Worm (Caenorhabditis elegans) whole organism, early embryonic: ENCODE measurements around the gene sri-7.
A peak's percentile ranks its signal among the peaks of the same experiment; 100 is the strongest.

Source experiments
- B0310.2 ChIP-seq: sonication (generic microtip); optimal IDR thresholded peaks from 2 replicates; lab custom pipeline; 2016; ENCODE audit warnings: mild to moderate bottlenecking, missing genetic modification characterization, missing compliant biosample characterization
- F13C5.2 ChIP-seq: sonication (generic microtip); optimal IDR thresholded peaks from 2 replicates; lab custom pipeline; 2017; ENCODE audit warnings: mild to moderate bottlenecking, missing genetic modification characterization, inconsistent platforms, missing compliant biosample characterization
- aly-1 ChIP-seq: sonication (generic microtip); optimal IDR thresholded peaks from 2 replicates; lab custom pipeline; 2016; ENCODE audit warnings: missing genetic modification characterization, missing compliant biosample characterization
- ama-1 ChIP-seq: fragments of 150-350 bp; optimal IDR thresholded peaks from 2 replicates; lab custom pipeline; 2014
- ceh-13 ChIP-seq: fragments of 200-800 bp; sonication (Bioruptor generic); optimal IDR thresholded peaks from 2 replicates; lab custom pipeline; 2018; ENCODE audit warnings: mild to moderate bottlenecking, missing genetic modification characterization, missing compliant biosample characterization
- ceh-36 ChIP-seq: sonication (generic microtip); optimal IDR thresholded peaks from 2 replicates; lab custom pipeline; 2016; ENCODE audit warnings: missing genetic modification characterization, inconsistent platforms, missing compliant biosample characterization
- ets-7 ChIP-seq: sonication (generic microtip); optimal IDR thresholded peaks from 2 replicates; lab custom pipeline; 2016; ENCODE audit warnings: missing genotype, missing genetic modification characterization, missing compliant biosample characterization
- flt-1 ChIP-seq: fragments of 200-800 bp; sonication (Bioruptor generic); IDR thresholded peaks from 2 replicates; pipeline ENCODE4 v1.3.6; 2022; ENCODE audit warnings: missing genetic modification characterization, missing compliant biosample characterization
- hmbx-1 ChIP-seq: sonication (generic microtip); optimal IDR thresholded peaks from 2 replicates; lab custom pipeline; 2016; ENCODE audit warnings: mild to moderate bottlenecking, missing genetic modification characterization, missing compliant biosample characterization
- hmg-4 ChIP-seq: fragments of 200-800 bp; sonication (Bioruptor generic); optimal IDR thresholded peaks from 2 replicates; lab custom pipeline; 2018; ENCODE audit warnings: mild to moderate bottlenecking, missing genetic modification characterization, missing compliant biosample characterization
- hnd-1 ChIP-seq: sonication (generic microtip); optimal IDR thresholded peaks from 2 replicates; lab custom pipeline; 2016; ENCODE audit warnings: missing genetic modification characterization, missing compliant biosample characterization
- pes-1 ChIP-seq: fragments of 200-800 bp; sonication (Bioruptor generic); IDR thresholded peaks from 2 replicates; pipeline ENCODE4 v1.3.6; 2022; ENCODE audit warnings: missing genetic modification reagents, missing genetic modification characterization, missing compliant biosample characterization
- scrt-1 ChIP-seq: fragments of 200-800 bp; sonication (Bioruptor generic); IDR thresholded peaks from 2 replicates; pipeline ENCODE4 v1.3.6; 2022; ENCODE audit warnings: missing genetic modification characterization, missing compliant biosample characterization
- sea-1 ChIP-seq: fragments of 200-800 bp; sonication (Bioruptor generic); conservative IDR thresholded peaks from 2 replicates; pipeline ENCODE4 v1.3.6; 2022; ENCODE audit warnings: missing genetic modification characterization, missing compliant biosample characterization
- tbx-11 ChIP-seq: fragments of 200-800 bp; sonication (Bioruptor generic); IDR thresholded peaks from 2 replicates; pipeline ENCODE4 v1.3.6; 2022; ENCODE audit warnings: missing genetic modification characterization, missing compliant biosample characterization
- tbx-37 ChIP-seq: fragments of 200-800 bp; sonication (Bioruptor generic); conservative IDR thresholded peaks from 2 replicates; pipeline ENCODE4 v1.3.6; 2022; ENCODE audit warnings: missing genetic modification reagents, missing genetic modification characterization, missing compliant biosample characterization
- tra-4 ChIP-seq: sonication (generic microtip); optimal IDR thresholded peaks from 2 replicates; lab custom pipeline; 2017; ENCODE audit warnings: missing genetic modification characterization, missing compliant biosample characterization

sri-7 gene

DNA sequence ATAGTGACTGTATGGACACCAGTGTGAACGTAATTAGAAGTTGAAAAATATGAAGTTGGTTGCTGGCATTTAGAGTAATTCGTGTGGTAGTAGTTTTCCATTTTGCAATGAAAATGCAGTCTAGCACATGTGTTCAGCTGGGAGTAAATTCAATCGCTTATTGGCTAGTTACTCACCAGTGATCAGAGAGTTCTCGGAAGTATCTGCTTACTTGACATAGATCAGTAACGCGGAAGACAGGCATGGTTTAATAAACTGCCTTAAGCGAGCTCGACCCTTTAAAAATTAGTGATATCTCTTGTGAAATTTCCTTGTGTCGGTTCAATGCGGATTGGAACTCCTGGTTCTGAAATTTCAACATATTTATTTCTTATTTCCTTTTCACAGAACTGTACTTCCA lies 23.9 kb upstream of the sri-7 start, which contains the start of gene srh-52:
srh-52 (minus strand) TSS at position 101 of the 400 bp plus-strand sequence.
- no peak for TF ChIP-seq hnd-1 (tag; lab: Kevin White, UChicago)
- TF ChIP-seq B0310.2 (tag; lab: Kevin White, UChicago): no peak
- TF ChIP-seq pes-1 (GFP tag; lab: Robert Waterston, UW): no peak
- TF ChIP-seq scrt-1: no peak
- TF ChIP-seq ets-7 (tag; lab: Kevin White, UChicago): no peak
- TF ChIP-seq sea-1 (GFP tag; lab: Robert Waterston, UW): no peak

DNA sequence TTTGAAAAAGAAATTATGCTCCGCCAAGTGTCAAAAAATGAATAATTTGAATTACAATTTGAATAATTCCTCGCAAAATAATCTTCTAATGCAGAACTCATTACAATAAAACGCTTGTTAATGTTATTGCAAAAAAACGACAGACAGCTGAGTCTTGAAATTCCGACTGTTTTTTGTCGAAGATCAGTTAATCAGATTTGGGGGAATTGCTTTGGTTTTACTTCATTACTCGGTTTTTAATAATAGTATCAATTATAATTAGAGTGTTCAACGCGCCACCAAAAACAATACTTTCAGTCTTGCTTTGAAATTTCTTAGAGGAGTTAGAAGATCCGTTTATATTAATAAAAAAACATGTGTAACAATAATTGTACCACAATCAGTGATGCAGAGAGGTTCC lies 22.2 kb upstream of the sri-7 start, which contains the start of gene srh-122:
srh-122 (minus strand) TSS at position 101 of the 400 bp plus-strand sequence.
- TF ChIP-seq sea-1 (GFP tag; lab: Robert Waterston, UW) (no peak), tbx-37 (no peak), hnd-1 (tag; lab: Kevin White, UChicago) (no peak), F13C5.2 (no peak), flt-1 (GFP tag; lab: Robert Waterston, UW) (no peak), aly-1 (tag; lab: Kevin White, UChicago) (no peak), ama-1 (no peak), pes-1 (GFP tag; lab: Robert Waterston, UW) (no peak), hmg-4 (GFP tag; lab: Kevin White, UChicago) (no peak), ets-7 (tag; lab: Kevin White, UChicago) (no peak), ceh-13 (GFP tag; lab: Kevin White, UChicago) (no peak), B0310.2 (tag; lab: Kevin White, UChicago) (no peak)

DNA sequence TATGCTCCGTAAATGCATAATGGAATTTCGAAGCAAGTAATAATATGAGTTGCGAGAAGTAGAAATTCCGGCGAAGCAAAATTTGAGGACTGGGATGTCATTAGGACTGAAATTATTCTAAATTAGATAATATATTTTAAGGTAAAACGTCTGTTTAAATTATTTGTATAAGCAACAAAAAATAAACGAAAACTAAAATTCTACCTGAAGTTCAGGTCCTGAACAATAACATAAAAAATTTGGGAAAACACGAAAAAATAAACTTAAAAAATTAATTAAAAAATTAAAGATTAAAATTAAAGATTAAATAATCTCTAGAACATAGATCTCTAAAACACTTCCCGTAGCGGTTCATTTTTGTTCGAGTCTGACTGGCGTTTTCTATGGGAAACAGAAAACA lies 20.3 kb upstream of the sri-7 start, which contains the start of gene srh-251:
srh-251 (minus strand) TSS at position 101 of the 400 bp plus-strand sequence.
- no peak for TF ChIP-seq flt-1 (GFP tag; lab: Robert Waterston, UW)

DNA sequence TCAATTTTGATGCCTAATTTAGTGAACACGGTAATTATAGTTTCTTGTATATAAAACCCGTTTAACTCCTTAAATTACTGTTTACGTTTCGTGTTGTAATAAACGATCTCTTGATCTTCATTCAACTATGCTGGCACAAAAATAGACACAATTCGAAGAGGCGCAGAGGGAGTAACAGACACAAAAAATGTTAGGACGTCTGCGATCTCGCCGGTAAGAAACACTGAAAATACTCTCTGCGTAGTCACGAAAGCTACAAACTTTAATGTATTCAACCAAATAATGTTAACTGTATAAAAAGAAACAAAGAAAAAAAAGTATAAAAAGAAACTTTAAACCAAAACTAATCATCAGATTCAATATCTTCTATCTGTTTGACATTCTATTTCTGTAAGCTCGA lies 19.3 kb upstream of the sri-7 start, which contains the start of gene dhs-23:
dhs-23 (plus strand) TSS at position 363 of the 400 bp plus-strand sequence.
- TF ChIP-seq tbx-11 (no peak), sea-1 (GFP tag; lab: Robert Waterston, UW) (no peak), hmg-4 (GFP tag; lab: Kevin White, UChicago) (no peak), hnd-1 (tag; lab: Kevin White, UChicago) (no peak), ceh-13 (GFP tag; lab: Kevin White, UChicago) (no peak), ceh-36 (tag; lab: Kevin White, UChicago) (no peak), tbx-37 (no peak), hmbx-1 (no peak), flt-1 (GFP tag; lab: Robert Waterston, UW) (no peak), F13C5.2 (no peak), pes-1 (GFP tag; lab: Robert Waterston, UW) (no peak), ama-1 (no peak), B0310.2 (tag; lab: Kevin White, UChicago) (no peak), ets-7 (tag; lab: Kevin White, UChicago) (no peak), scrt-1 (no peak), aly-1 (tag; lab: Kevin White, UChicago) (no peak), tra-4 (tag; lab: Kevin White, UChicago) (no peak)

DNA sequence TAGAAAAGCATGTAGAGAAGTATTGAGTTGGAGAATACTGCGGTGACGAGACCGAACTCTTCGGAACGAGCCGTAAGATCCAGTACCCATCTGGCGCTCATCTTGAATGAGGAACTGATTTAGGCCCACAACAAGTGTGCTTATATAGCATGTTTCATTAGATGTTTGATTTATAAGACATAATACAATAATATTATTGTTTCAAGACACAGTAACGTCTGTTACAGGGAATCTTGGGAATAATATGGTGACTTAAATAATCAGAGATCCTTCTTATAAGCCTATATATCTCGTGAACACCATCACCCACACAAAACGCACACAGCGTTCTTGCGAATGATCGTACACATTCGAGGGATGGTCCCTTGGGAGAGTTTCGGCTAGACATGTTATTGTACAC lies 16.4 kb upstream of the sri-7 start, which contains the start of gene str-88:
str-88 (minus strand) TSS at position 101 of the 400 bp plus-strand sequence.
- no peak for TF ChIP-seq tra-4 (tag; lab: Kevin White, UChicago)

DNA sequence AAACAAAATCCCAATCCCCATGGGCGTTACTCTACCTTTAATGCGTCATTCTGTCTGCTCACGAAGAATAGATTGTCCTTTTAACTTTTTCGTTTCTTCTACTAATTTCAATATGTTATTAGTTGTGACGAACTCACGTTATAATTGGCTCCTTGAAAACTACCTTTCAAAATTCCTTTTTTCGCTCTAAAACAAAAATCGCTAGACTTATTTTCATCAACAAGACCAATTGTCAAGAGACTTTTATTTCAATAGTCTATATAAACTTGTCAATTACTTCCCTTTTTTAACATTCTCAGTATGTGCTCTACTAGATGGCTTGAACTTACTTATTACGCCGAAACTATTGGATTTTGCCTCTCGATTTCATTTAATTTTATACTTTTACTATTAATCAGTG lies 15.4 kb upstream of the sri-7 start, which contains the start of gene str-102:
str-102 (plus strand) TSS at position 301 of the 400 bp plus-strand sequence.
- no peak for TF ChIP-seq sea-1 (GFP tag; lab: Robert Waterston, UW)

DNA sequence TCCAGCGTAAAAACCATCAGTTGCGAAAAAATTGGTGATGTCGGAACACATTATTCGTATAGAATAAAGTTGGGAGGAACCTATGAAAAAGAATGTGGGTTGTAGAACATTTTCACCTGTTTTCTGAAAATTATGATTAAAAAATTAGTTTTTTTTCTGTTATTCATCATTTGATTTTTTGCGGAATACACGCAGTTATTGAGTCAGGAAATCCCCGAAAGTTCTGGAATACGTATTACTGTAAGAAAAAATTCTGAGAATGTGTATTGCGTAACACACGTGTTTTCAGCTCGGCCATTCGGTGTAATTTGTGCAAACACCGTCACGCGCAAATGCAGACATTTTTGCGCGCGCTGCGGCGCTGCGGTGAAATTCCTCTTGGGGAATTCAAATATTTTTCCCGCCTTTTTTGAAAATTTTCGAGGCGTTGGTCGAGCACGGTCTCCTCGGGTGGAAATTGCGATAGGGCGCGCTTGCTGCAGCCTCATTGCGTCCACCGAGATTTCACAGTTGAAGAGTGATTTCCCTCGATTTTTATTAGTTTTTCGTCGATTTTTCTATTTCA lies 11.2 kb upstream of the sri-7 start, which contains the start of gene srh-170:
srh-170 (minus strand) TSS at position 51 of the 565 bp plus-strand sequence.
- no peak for TF ChIP-seq ceh-13 (GFP tag; lab: Kevin White, UChicago)
- peak; percentile 15; the same call in 1 of the 2 replicates for TF ChIP-seq pes-1 (GFP tag; lab: Robert Waterston, UW)
- TF ChIP-seq scrt-1: 0 out of 2 replicates have a peak, but pooled peaks have one; percentile 29

DNA sequence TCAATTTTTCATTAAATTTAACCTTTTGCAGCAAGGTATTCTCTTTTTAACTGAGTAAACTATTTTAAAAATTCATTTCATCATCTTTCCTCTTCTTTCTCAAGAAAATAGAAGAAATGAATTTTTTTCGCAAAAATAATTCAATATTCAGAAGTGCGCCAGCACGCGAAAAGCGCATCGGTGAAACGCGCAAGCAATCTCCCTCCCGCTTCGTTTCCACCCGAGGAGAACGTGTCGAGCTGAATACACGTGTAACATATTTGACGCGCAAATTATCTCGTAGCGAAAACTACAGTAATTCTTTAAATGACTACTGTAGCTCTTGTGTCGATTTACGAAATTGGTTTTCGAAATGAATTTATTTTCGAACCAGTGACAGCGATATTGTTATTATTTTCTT lies 8.1 kb upstream of the sri-7 start:
- TF ChIP-seq ceh-13 (GFP tag; lab: Kevin White, UChicago) (no peak), pes-1 (GFP tag; lab: Robert Waterston, UW) (no peak), scrt-1 (no peak), hnd-1 (tag; lab: Kevin White, UChicago) (no peak), hmbx-1 (no peak), tbx-37 (no peak), tbx-11 (no peak), ets-7 (tag; lab: Kevin White, UChicago) (no peak), flt-1 (GFP tag; lab: Robert Waterston, UW) (no peak), F13C5.2 (no peak), ama-1 (no peak), hmg-4 (GFP tag; lab: Kevin White, UChicago) (no peak), ceh-36 (tag; lab: Kevin White, UChicago) (no peak), aly-1 (tag; lab: Kevin White, UChicago) (no peak)

DNA sequence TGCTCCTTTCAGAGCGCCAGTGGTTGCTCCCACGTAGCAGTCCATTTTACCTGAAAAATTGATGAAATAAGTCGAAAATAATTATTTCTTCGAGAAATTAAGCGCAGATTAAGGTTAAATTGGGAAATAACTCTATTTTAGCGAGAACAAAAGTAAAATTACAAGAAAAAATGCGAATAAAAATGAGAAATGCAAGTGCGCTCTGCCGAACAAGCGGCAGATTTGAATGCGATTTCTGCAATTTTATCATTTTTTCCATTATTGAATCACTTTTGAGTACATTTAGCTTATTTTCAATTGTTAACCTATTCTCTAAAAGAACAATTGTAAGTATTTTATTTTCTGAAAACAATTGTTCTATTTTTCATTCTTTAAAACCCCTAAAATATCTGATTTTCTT lies 5.2 kb upstream of the sri-7 start, which contains the start of gene T06E6.1:
T06E6.1 (minus strand) TSS at position 56 of the 400 bp plus-strand sequence.
- TF ChIP-seq tra-4 (tag; lab: Kevin White, UChicago): no peak
- TF ChIP-seq ceh-13 (GFP tag; lab: Kevin White, UChicago): no peak
- no peak for TF ChIP-seq hmg-4 (GFP tag; lab: Kevin White, UChicago)
- TF ChIP-seq ets-7 (tag; lab: Kevin White, UChicago): no peak
- no peak for TF ChIP-seq F13C5.2
- no peak for TF ChIP-seq flt-1 (GFP tag; lab: Robert Waterston, UW)
- no peak for TF ChIP-seq scrt-1
